Worm (Caenorhabditis elegans) whole organism, L4 larva: ENCODE data around the gene C10C6.7.
"Not testable (repeated sequence)": the region's sequence is repeated elsewhere in the genome, so short reads cannot be mapped to it uniquely, and the experiment has no call there.

ENCODE experiments used
- T20F7.1 ChIP-seq: fragments of 200-800 bp; sonication (Bioruptor generic); optimal IDR thresholded peaks from 2 replicates; lab custom pipeline; 2018; ENCODE audit warnings: mild to moderate bottlenecking, missing genetic modification characterization, missing compliant biosample characterization
- Y75B8A.6 ChIP-seq: fragments of 200-800 bp; sonication (Bioruptor generic); IDR thresholded peaks from 2 replicates; pipeline ENCODE4 v1.3.6; 2022; ENCODE audit warnings: missing genetic modification reagents, missing genetic modification characterization, missing compliant biosample characterization
- ceh-20 ChIP-seq: fragments of 200-800 bp; sonication (Bioruptor generic); IDR thresholded peaks from 2 replicates; pipeline ENCODE4 v1.3.6; 2022; ENCODE audit warnings: missing genetic modification reagents, missing genetic modification characterization, missing compliant biosample characterization
- ceh-32 ChIP-seq: sonication (generic microtip); optimal IDR thresholded peaks from 2 replicates; lab custom pipeline; 2016; ENCODE audit warnings: mild to moderate bottlenecking, missing genetic modification characterization, missing compliant biosample characterization; ENCODE audit not compliant: poor library complexity
- daf-12 ChIP-seq: fragments of 150-350 bp; optimal IDR thresholded peaks from 2 replicates; lab custom pipeline; 2014; ENCODE audit warnings: missing biosample characterization, missing genetic modification reagents, missing genetic modification characterization
- daf-19 ChIP-seq: fragments of 200-800 bp; sonication (Bioruptor generic); conservative IDR thresholded peaks from 2 replicates; pipeline ENCODE4 v1.3.6; 2022; ENCODE audit warnings: missing genetic modification characterization, missing compliant biosample characterization
- duxl-1 ChIP-seq: sonication (generic microtip); optimal IDR thresholded peaks from 2 replicates; lab custom pipeline; 2016; ENCODE audit warnings: mild to moderate bottlenecking, missing genetic modification characterization, moderate library complexity, missing compliant biosample characterization; ENCODE audit not compliant: poor library complexity
- fkh-10 ChIP-seq: fragments of 150-350 bp; optimal IDR thresholded peaks from 2 replicates; lab custom pipeline; 2014; ENCODE audit warnings: missing biosample characterization, missing genetic modification reagents, missing genetic modification characterization
- lir-3 ChIP-seq: sonication (generic microtip); optimal IDR thresholded peaks from 2 replicates; lab custom pipeline; 2016; ENCODE audit warnings: mild to moderate bottlenecking, missing genetic modification characterization, missing compliant biosample characterization
- lsy-2 ChIP-seq, 2 experiments: fragments of 150-350 bp in 1 of 2; sonication (generic microtip) in 1 of 2; optimal IDR thresholded peaks; 2 replicates each; lab custom pipeline; 2014 to 2017; ENCODE audit warnings: missing biosample characterization in 2 of 2, missing genetic modification characterization in 2 of 2
- mdl-1 ChIP-seq, 2 experiments: fragments of 150-350 bp in 1 of 2; sonication (generic microtip) in 1 of 2; optimal IDR thresholded peaks; 2 replicates each; lab custom pipeline; 2014 to 2017; ENCODE audit warnings: missing biosample characterization in 2 of 2, missing genetic modification characterization in 2 of 2
- mdt-29 ChIP-seq: fragments of 200-800 bp; sonication (Bioruptor generic); IDR thresholded peaks from 2 replicates; pipeline ENCODE4 v1.3.6; 2022; ENCODE audit warnings: missing genetic modification reagents, missing genetic modification characterization, missing compliant biosample characterization
- mxl-2 ChIP-seq: fragments of 200-800 bp; sonication (Bioruptor generic); conservative IDR thresholded peaks from 2 replicates; pipeline ENCODE4 v1.3.6; 2022; ENCODE audit warnings: missing genetic modification reagents, missing genetic modification characterization, missing compliant biosample characterization
- nhr-111 ChIP-seq: fragments of 200-800 bp; sonication (Bioruptor generic); optimal IDR thresholded peaks from 2 replicates; lab custom pipeline; 2018; ENCODE audit warnings: mild to moderate bottlenecking, missing genetic modification characterization, missing compliant biosample characterization
- nhr-6 ChIP-seq: fragments of 150-350 bp; optimal IDR thresholded peaks from 2 replicates; lab custom pipeline; 2014; ENCODE audit warnings: missing biosample characterization, missing genetic modification characterization
- nhr-77 ChIP-seq: fragments of 150-350 bp; optimal IDR thresholded peaks from 2 replicates; lab custom pipeline; 2014; ENCODE audit warnings: missing biosample characterization, missing genetic modification characterization
- sdz-12 ChIP-seq: fragments of 200-800 bp; sonication (Bioruptor generic); optimal IDR thresholded peaks from 2 replicates; lab custom pipeline; 2018; ENCODE audit warnings: mild to moderate bottlenecking, missing genetic modification characterization, missing compliant biosample characterization
- unc-62 ChIP-seq, 3 experiments: fragments of 150-350 bp in 1 of 3; sonication (generic microtip); optimal IDR thresholded peaks in 2 of 3; peaks in 1 of 3; 1 replicate in 1 of 3; 2 replicates in 2 of 3; lab custom pipeline; 2014 to 2017; ENCODE audit warnings: missing biosample characterization in 3 of 3, missing genetic modification characterization in 3 of 3, missing genetic modification reagents in 3 of 3, missing genotype in 1 of 3
- zag-1 ChIP-seq: fragments of 150-350 bp; optimal IDR thresholded peaks from 2 replicates; lab custom pipeline; 2014; ENCODE audit warnings: missing biosample characterization, missing genetic modification characterization
- zfp-2 ChIP-seq: sonication (generic microtip); optimal IDR thresholded peaks from 2 replicates; lab custom pipeline; 2016; ENCODE audit warnings: mild to moderate bottlenecking, missing genetic modification characterization, missing compliant biosample characterization
- zip-2 ChIP-seq: fragments of 150-350 bp; optimal IDR thresholded peaks from 2 replicates; lab custom pipeline; 2014; ENCODE audit warnings: missing biosample characterization, missing genetic modification characterization

C10C6.7 gene

DNA sequence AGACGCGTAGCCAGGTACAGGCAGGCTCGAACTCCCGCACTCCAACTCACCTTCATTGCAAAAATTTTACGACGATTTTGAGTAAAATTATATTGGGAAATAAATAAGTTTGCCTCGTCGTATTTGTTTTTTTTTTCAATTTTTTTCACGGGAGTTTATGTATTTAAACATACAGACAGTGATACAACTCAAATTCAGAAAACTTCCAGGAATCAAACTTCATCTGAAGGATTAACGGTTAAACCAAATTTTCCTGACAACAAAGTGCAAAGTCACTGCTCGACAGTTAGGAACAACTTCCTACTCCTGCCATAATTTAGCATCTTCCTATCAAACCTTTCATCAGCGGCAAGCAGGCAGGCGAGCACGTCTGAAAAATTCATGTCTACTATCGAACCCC is 42.5 kb downstream of the C10C6.7 start, which contains the start of gene F22B3.8:
Gene F22B3.8, minus strand, starts transcription at position 101 of the 400 bp plus-strand sequence.
- TF ChIP-seq nhr-6 (tag; lab: Kevin White, UChicago) = no peak
- no peak for TF ChIP-seq duxl-1
- TF ChIP-seq zfp-2 (tag; lab: Kevin White, UChicago) = no peak
- TF ChIP-seq zag-1 (tag; lab: Kevin White, UChicago) = no peak
- peak in 1 of 2 experiments; percentile 39 for TF ChIP-seq unc-62 (GFP tag; optimal IDR thresholded peaks at IDR 0.05 in 1 of 2; lab: Kevin White, UChicago)
- no peak for TF ChIP-seq unc-62 (tag; optimal IDR thresholded peaks at IDR 0.05; lab: Kevin White, UChicago)
- TF ChIP-seq, all 104 proteins: peak for 1

DNA sequence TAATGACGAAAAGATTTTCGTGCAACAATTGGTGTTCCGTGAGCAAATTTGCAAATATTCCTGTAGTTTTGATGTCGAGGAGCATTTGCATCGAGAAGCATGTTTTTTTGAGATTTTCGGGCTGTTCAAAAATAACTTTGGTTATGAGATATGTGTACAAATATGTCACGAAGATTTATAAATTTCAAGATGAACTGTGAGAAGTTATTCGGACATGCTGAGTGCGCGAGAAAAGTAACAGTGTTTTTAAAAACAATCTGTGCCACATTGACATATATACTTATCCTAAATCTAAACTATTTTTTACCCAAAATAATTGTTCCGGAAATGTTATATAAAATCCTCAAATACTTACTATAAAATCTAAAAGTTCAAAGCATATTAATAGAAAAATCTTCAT is 45.6 kb downstream of the C10C6.7 start, which contains the start of gene F22B3.7:
Gene F22B3.7, minus strand, starts transcription at position 101 of the 400 bp plus-strand sequence.
- TF ChIP-seq fkh-10 (GFP tag; lab: Kevin White, UChicago) (no peak), zip-2 (tag; lab: Kevin White, UChicago) (no peak), lsy-2 (tag; optimal IDR thresholded peaks at IDR 0.05; lab: Kevin White, UChicago) (no peak), ceh-20 (GFP tag; lab: Robert Waterston, UW) (no peak), mxl-2 (no peak), nhr-111 (no peak), daf-19 (GFP tag; lab: Robert Waterston, UW) (no peak), lir-3 (tag; lab: Kevin White, UChicago) (no peak), mdt-29 (GFP tag; lab: Robert Waterston, UW) (no peak), mdl-1 (tag; optimal IDR thresholded peaks at IDR 0.05; lab: Kevin White, UChicago) (no peak), nhr-77 (no peak), T20F7.1 (GFP tag; lab: Kevin White, UChicago) (no peak), Y75B8A.6 (no peak)
- TF ChIP-seq, all 104 proteins: peak for 0

DNA sequence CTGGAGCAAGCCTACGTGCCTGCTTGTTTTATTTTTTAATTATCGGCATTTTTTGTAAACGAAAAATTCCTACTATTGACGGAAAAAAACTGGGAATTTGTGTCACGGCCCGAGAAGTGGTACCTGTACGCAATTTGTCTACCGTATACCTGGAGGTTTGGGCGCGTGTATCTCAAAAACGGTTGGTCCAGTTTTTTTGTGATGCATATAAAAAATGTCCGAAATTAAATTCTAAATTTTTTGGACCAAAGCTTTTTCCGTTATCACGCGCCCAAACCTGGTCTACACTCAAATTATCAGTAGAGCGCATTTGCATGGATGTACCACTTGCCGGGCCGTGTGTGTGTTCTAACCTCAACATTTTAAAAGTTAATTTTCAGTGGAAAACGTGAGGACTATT is 50.6 kb downstream of the C10C6.7 start, which contains the start of gene F22B3.5:
Gene F22B3.5, minus strand, starts transcription at position 101 of the 400 bp plus-strand sequence.
- not testable (repeated sequence) for TF ChIP-seq ceh-32; daf-12 (tag; lab: Kevin White, UChicago); sdz-12 (GFP tag; lab: Kevin White, UChicago)
